Worm (Caenorhabditis elegans): ENCODE data around the gene fkh-9.
A peak's percentile ranks its signal among the peaks of the same experiment; 100 is the strongest.

Gene fkh-9

ce11 chrX:3788483-3788882, 38.3 kb downstream of the fkh-9 start:
- no peak for TF ChIP-seq fkh-10 (GFP tag; optimal IDR thresholded peaks at IDR 0.05)
- peak; percentile 85 for TF ChIP-seq ama-1 (optimal IDR thresholded peaks at IDR 0.05)
- TF ChIP-seq egl-27 (tag; optimal IDR thresholded peaks at IDR 0.05) = no peak
- TF ChIP-seq nhr-12 (tag; optimal IDR thresholded peaks at IDR 0.05) = no peak
- no peak for TF ChIP-seq nhr-28 (tag; optimal IDR thresholded peaks at IDR 0.05)
- TF ChIP-seq fos-1 (tag; optimal IDR thresholded peaks at IDR 0.05) = no peak
- peak; percentile 63 for TF ChIP-seq egl-5 (tag; optimal IDR thresholded peaks at IDR 0.05)
- TF ChIP-seq elt-3 (tag; optimal IDR thresholded peaks at IDR 0.05) = no peak
- no peak for TF ChIP-seq ztf-4 (tag; optimal IDR thresholded peaks at IDR 0.05)
- TF ChIP-seq ZK546.5 (tag; optimal IDR thresholded peaks at IDR 0.05) = no peak
- TF ChIP-seq daf-12 (tag; optimal IDR thresholded peaks at IDR 0.05) = no peak
- TF ChIP-seq mml-1 (tag; optimal IDR thresholded peaks at IDR 0.05) = no peak
- TF ChIP-seq R02D3.7 (tag; optimal IDR thresholded peaks at IDR 0.05) = no peak
- TF ChIP-seq lin-39 (tag; optimal IDR thresholded peaks at IDR 0.05) = peak; percentile 34
- TF ChIP-seq elt-2 (tag; optimal IDR thresholded peaks at IDR 0.05) = no peak
- TF ChIP-seq pqm-1 (tag; optimal IDR thresholded peaks at IDR 0.05) = no peak
- no peak for TF ChIP-seq unc-62 (GFP tag; optimal IDR thresholded peaks at IDR 0.05)
- peak; percentile 86 for TF ChIP-seq pha-4 (tag; optimal IDR thresholded peaks at IDR 0.05)
- TF ChIP-seq snpc-4 (tag; optimal IDR thresholded peaks at IDR 0.05) = no peak
- no peak for TF ChIP-seq ceh-16 (tag; optimal IDR thresholded peaks at IDR 0.05)
- TF ChIP-seq jun-1 (tag; optimal IDR thresholded peaks at IDR 0.05) = peak; percentile 7
- no peak for TF ChIP-seq ztf-11 (tag; optimal IDR thresholded peaks at IDR 0.05)
- TF ChIP-seq aly-2 (tag; optimal IDR thresholded peaks at IDR 0.05) = no peak
- no peak for TF ChIP-seq lin-15B (tag; optimal IDR thresholded peaks at IDR 0.05)
- no peak for TF ChIP-seq ceh-9 (tag; optimal IDR thresholded peaks at IDR 0.05)
- TF ChIP-seq ceh-82 (tag; optimal IDR thresholded peaks at IDR 0.05) = no peak
- peak; percentile 97 for TF ChIP-seq nhr-25 (tag; optimal IDR thresholded peaks at IDR 0.05)
- no peak for TF ChIP-seq tbx-2 (tag; optimal IDR thresholded peaks at IDR 0.05)
- TF ChIP-seq nhr-76 (tag; optimal IDR thresholded peaks at IDR 0.05) = no peak
- no peak for TF ChIP-seq nhr-67 (tag; optimal IDR thresholded peaks at IDR 0.05)
- TF ChIP-seq nhr-237 (tag; optimal IDR thresholded peaks at IDR 0.05) = no peak
- peak; percentile 21 for TF ChIP-seq lsy-12 (tag; optimal IDR thresholded peaks at IDR 0.05)
- no peak for TF ChIP-seq unc-39 (tag; optimal IDR thresholded peaks at IDR 0.05)
- peak; percentile 54 for TF ChIP-seq nhr-23 (tag; optimal IDR thresholded peaks at IDR 0.05)
- TF ChIP-seq eor-1 (tag; optimal IDR thresholded peaks at IDR 0.05) = no peak
- no peak for TF ChIP-seq fkh-2 (tag; optimal IDR thresholded peaks at IDR 0.05)
- TF ChIP-seq mdl-1 (tag; optimal IDR thresholded peaks at IDR 0.05) = no peak
- peak; percentile 62 for TF ChIP-seq nhr-43 (tag; optimal IDR thresholded peaks at IDR 0.05; ENCODE audit: poor library complexity, severe bottlenecking)
- no peak for TF ChIP-seq nhr-77 (tag; optimal IDR thresholded peaks at IDR 0.05)
- no peak for TF ChIP-seq sea-2 (GFP tag; optimal IDR thresholded peaks at IDR 0.05)
- TF ChIP-seq skn-1 (tag; optimal IDR thresholded peaks at IDR 0.05) = no peak
- TF ChIP-seq nfya-1 (tag; optimal IDR thresholded peaks at IDR 0.05; ENCODE audit: insufficient read depth) = peak; percentile 9
- no peak for TF ChIP-seq nhr-11 (tag; optimal IDR thresholded peaks at IDR 0.05)
- TF ChIP-seq hmg-11 (tag; optimal IDR thresholded peaks at IDR 0.05) = no peak
- TF ChIP-seq zag-1 (tag; optimal IDR thresholded peaks at IDR 0.05) = no peak
- TF ChIP-seq elt-1 (tag; optimal IDR thresholded peaks at IDR 0.05) = no peak
- TF ChIP-seq ceh-28 (tag; optimal IDR thresholded peaks at IDR 0.05) = peak; percentile 55

Measured in whole organism, L3 larva.